Worm (Caenorhabditis elegans): Measurements from ENCODE around the gene fbxa-118.

DNA sequence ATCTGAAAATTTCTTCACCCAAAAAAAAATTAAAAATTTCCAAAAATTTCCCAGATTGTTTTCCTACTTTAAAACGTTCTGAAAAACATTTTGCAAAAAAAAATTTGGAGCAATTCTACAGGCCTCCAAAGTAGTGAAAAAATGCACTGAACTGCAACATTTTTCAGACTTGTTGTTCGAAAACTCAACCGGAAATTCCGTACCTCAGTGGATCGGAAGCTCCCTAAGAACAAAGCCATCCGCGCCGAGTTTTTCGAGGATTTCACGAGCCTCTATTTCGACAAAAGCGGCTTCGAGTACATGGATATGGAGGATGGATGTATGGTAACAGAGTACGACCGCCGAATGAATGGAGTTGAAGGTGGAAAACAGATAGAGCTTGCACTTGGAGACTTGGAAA lies 39.0 kb downstream of the fbxa-118 start, which contains the start of gene fbxa-131:
- no peak for TF ChIP-seq him-1 (tag; optimal IDR thresholded peaks at IDR 0.05)
- no peak for TF ChIP-seq dao-5 (tag; optimal IDR thresholded peaks at IDR 0.05)
- no peak for TF ChIP-seq W03F9.2 (tag; optimal IDR thresholded peaks at IDR 0.05)
